Fruit fly (Drosophila melanogaster): ENCODE data around the gene CG8927.

CG8927 gene

dm6 chr3R:16186791-16187681 lies 6.2 kb downstream of the CG8927 start, which contains the start of gene sra (continued):
- TF ChIP-seq Hsf (GFP tag; optimal IDR thresholded peaks at IDR 0.05): peak; percentile 45
- TF ChIP-seq org-1 (GFP tag; optimal IDR thresholded peaks at IDR 0.05): no peak
- no peak for TF ChIP-seq en (GFP tag; optimal IDR thresholded peaks at IDR 0.05)
- no peak for TF ChIP-seq ranshi (GFP tag; IDR thresholded peaks at IDR 0.05)
- peak; percentile 54 for TF ChIP-seq Myb (GFP tag; optimal IDR thresholded peaks at IDR 0.05)
- peak; percentile 37 for TF ChIP-seq lilli (GFP tag; optimal IDR thresholded peaks at IDR 0.05)
- TF ChIP-seq nerfin-1 (tag; optimal IDR thresholded peaks at IDR 0.05): peak; percentile 10
- peak; percentile 96 for TF ChIP-seq unc-4 (GFP tag; IDR thresholded peaks at IDR 0.05; ENCODE audit: partially characterized antibody)
- no peak; the same call in 1 of the 2 replicates for TF ChIP-seq al (GFP tag; IDR thresholded peaks at IDR 0.05)
- peak; percentile 69 for TF ChIP-seq trem (tag; optimal IDR thresholded peaks at IDR 0.05)
- TF ChIP-seq NfI (GFP tag; optimal IDR thresholded peaks at IDR 0.05): peak; percentile 38
- TF ChIP-seq CG7987 (GFP tag; optimal IDR thresholded peaks at IDR 0.05): peak; percentile 73
- TF ChIP-seq CG10959 (GFP tag; IDR thresholded peaks at IDR 0.05): no peak
- TF ChIP-seq Ptx1 (GFP tag; IDR thresholded peaks at IDR 0.05): 0 out of 2 replicates have a peak, but pooled peaks have one; percentile 10
- TF ChIP-seq CG9727 (GFP tag; optimal IDR thresholded peaks at IDR 0.05): peak; percentile 39
- peak; percentile 50 for TF ChIP-seq CG2712 (tag; optimal IDR thresholded peaks at IDR 0.05)
- peak; percentile 94 for TF ChIP-seq CG14860 (GFP tag; IDR thresholded peaks at IDR 0.05; ENCODE audit: partially characterized antibody)
- TF ChIP-seq Lpt (GFP tag; optimal IDR thresholded peaks at IDR 0.05): no peak
- TF ChIP-seq Hmx (GFP tag; optimal IDR thresholded peaks at IDR 0.05): no peak
- no peak for TF ChIP-seq CG15696 (tag; optimal IDR thresholded peaks at IDR 0.05)
- TF ChIP-seq luna (GFP tag; optimal IDR thresholded peaks at IDR 0.05): no peak
- TF ChIP-seq Adf1 (GFP tag; IDR thresholded peaks at IDR 0.05): peak; percentile 59; the same call in 1 of the 2 replicates
- no peak for TF ChIP-seq bowl (GFP tag; IDR thresholded peaks at IDR 0.05)
- peak; percentile 36 for TF ChIP-seq NC2α (GFP tag; optimal IDR thresholded peaks at IDR 0.05)
- peak; percentile 13 for TF ChIP-seq CG10979 (tag; optimal IDR thresholded peaks at IDR 0.05)
- peak; percentile 38 for TF ChIP-seq CG31365 (tag; optimal IDR thresholded peaks at IDR 0.05)
- no peak for TF ChIP-seq hth (optimal IDR thresholded peaks at IDR 0.05)
- peak; percentile 38 for TF ChIP-seq zfh2 (GFP tag; optimal IDR thresholded peaks at IDR 0.05)
- no peak for TF ChIP-seq oc (tag; optimal IDR thresholded peaks at IDR 0.05)
- peak; percentile 98 for TF ChIP-seq CG7963 (GFP tag; IDR thresholded peaks at IDR 0.05; ENCODE audit: partially characterized antibody)
- TF ChIP-seq dan (GFP tag; IDR thresholded peaks at IDR 0.05): no peak
- no peak for TF ChIP-seq CG8765 (GFP tag; IDR thresholded peaks at IDR 0.05)
- peak; percentile 21 for TF ChIP-seq CG18011 (GFP tag; optimal IDR thresholded peaks at IDR 0.05)
- no peak for TF ChIP-seq Asciz (GFP tag; optimal IDR thresholded peaks at IDR 0.05)
- TF ChIP-seq Oli (tag; optimal IDR thresholded peaks at IDR 0.05): no peak
- TF ChIP-seq BEAF-32 (GFP tag; optimal IDR thresholded peaks at IDR 0.05): peak; percentile 94
- TF ChIP-seq CG2116 (GFP tag; optimal IDR thresholded peaks at IDR 0.05): peak; percentile 79
- peak; percentile 58 for TF ChIP-seq Rfx (GFP tag; IDR thresholded peaks at IDR 0.05)
- peak; percentile 30; the same call in 1 of the 2 replicates for TF ChIP-seq CG31441 (GFP tag; IDR thresholded peaks at IDR 0.05)
- 0 out of 2 replicates have a peak, but pooled peaks have one; percentile 40 for TF ChIP-seq CG17328 (GFP tag; IDR thresholded peaks at IDR 0.05)
- TF ChIP-seq hkb (optimal IDR thresholded peaks at IDR 0.05): peak; percentile 65
- TF ChIP-seq hkb (GFP tag; IDR thresholded peaks at IDR 0.05): peak; percentile 18; the same call in 1 of the 2 replicates
- TF ChIP-seq CG11398 (GFP tag; optimal IDR thresholded peaks at IDR 0.05): peak; percentile 36
- TF ChIP-seq vfl (GFP tag; optimal IDR thresholded peaks at IDR 0.05): peak; percentile 7
- peak; percentile 59; the same call in 1 of the 2 replicates for TF ChIP-seq CG3847 (GFP tag; IDR thresholded peaks at IDR 0.05)
- TF ChIP-seq ATbp (GFP tag; optimal IDR thresholded peaks at IDR 0.05): no peak
- TF ChIP-seq shn (GFP tag; optimal IDR thresholded peaks at IDR 0.05): no peak
- no peak for TF ChIP-seq fd3F (GFP tag; optimal IDR thresholded peaks at IDR 0.05)
- no peak for TF ChIP-seq NK7.1 (GFP tag; optimal IDR thresholded peaks at IDR 0.05)
